Worm (Caenorhabditis elegans) whole organism, L4/young adult: ENCODE data around the gene zip-9.

Experiments
- W03F9.2 ChIP-seq: fragments of 150-350 bp; optimal IDR thresholded peaks from 2 replicates; lab custom pipeline; 2014; ENCODE audit warnings: missing biosample characterization, missing genetic modification characterization
- him-1 ChIP-seq: sonication (generic microtip); optimal IDR thresholded peaks from 2 replicates; lab custom pipeline; 2016; ENCODE audit warnings: missing genotype, missing genetic modification reagents, missing genetic modification characterization, missing compliant biosample characterization

DNA sequence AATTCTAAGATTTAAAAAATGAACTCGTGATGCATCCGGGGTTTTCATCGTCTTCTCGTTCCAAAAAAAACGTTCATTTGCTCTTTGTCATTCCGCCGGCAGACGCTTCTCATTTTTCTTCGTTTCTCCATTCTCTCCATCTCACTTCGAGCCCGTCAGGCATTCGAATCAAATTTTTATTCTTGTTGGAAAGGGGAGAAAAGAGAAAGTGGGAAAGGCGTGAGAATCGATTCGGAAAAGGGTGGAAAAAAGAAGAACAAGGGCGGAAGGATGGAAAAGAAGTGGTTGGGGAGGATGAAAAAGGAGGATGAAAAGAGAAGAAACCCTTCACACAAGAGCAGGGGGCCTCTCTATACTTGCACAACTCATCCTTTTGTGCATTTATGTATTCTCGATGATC is 37.5 kb upstream of the zip-9 start:
- TF ChIP-seq him-1 (tag; lab: Kevin White, UChicago): no peak
- TF ChIP-seq W03F9.2 (tag; lab: Kevin White, UChicago): no peak
